Worm (Caenorhabditis elegans) whole organism, L4 larva: Measurements from ENCODE around the gene henn-1.

Experiments
- ama-1 ChIP-seq: fragments of 150-350 bp; optimal IDR thresholded peaks from 2 replicates; lab custom pipeline; 2014; ENCODE audit warnings: inconsistent platforms, mixed read lengths
- lir-3 ChIP-seq: sonication (generic microtip); optimal IDR thresholded peaks from 2 replicates; lab custom pipeline; 2016; ENCODE audit warnings: mild to moderate bottlenecking, missing genetic modification characterization, missing compliant biosample characterization

ce11 chrIII:8227511-8227910 is 4.9 kb upstream of the henn-1 start, which contains the start of gene fbxl-1:
- no peak for TF ChIP-seq lir-3 (tag; lab: Kevin White, UChicago)
- TF ChIP-seq ama-1 (lab: Kevin White, UChicago): no peak
